Worm (Caenorhabditis elegans): ENCODE data around the gene tebp-2.

ce11 chrIV:5582760-5583159 is 41.3 kb downstream of the tebp-2 start:
- TF ChIP-seq ceh-82 (tag; optimal IDR thresholded peaks at IDR 0.05) (no peak), pag-3 (tag; optimal IDR thresholded peaks at IDR 0.05; ENCODE audit: borderline replicate concordance, insufficient read depth) (no peak), lin-39 (tag; optimal IDR thresholded peaks at IDR 0.05) (no peak), pqm-1 (tag; optimal IDR thresholded peaks at IDR 0.05) (no peak), mep-1 (tag; optimal IDR thresholded peaks at IDR 0.05) (no peak), blmp-1 (tag; optimal IDR thresholded peaks at IDR 0.05) (no peak), nhr-85 (tag) (no peak), ztf-4 (tag; optimal IDR thresholded peaks at IDR 0.05) (no peak), nhr-28 (tag; optimal IDR thresholded peaks at IDR 0.05) (no peak)
